Fruit fly (Drosophila melanogaster) whole organism, wandering third instar larva: ENCODE measurements around the gene vret.

Source experiments
- Abd-B ChIP-seq: fragments of >200 bp; optimal IDR thresholded peaks from 2 replicates; lab custom pipeline; 2017; ENCODE audit warnings: missing biosample characterization, missing genetic modification characterization
- Hr78 ChIP-seq: fragments of >200 bp; optimal IDR thresholded peaks from 2 replicates; lab custom pipeline; 2017; ENCODE audit warnings: missing biosample characterization, missing genetic modification characterization
- N ChIP-seq: fragments of >200 bp; optimal IDR thresholded peaks from 2 replicates; lab custom pipeline; 2018; ENCODE audit warnings: missing biosample characterization, missing external identifiers, missing genetic modification characterization
- br ChIP-seq: fragments of 200-800 bp; sonication (Bioruptor generic); optimal IDR thresholded peaks from 2 replicates; lab custom pipeline; 2016; ENCODE audit warnings: missing biosample characterization, missing genetic modification characterization
- psq ChIP-seq: fragments of 200-800 bp; sonication (Bioruptor generic); optimal IDR thresholded peaks from 3 replicates; lab custom pipeline; 2017; ENCODE audit warnings: missing biosample characterization, mild to moderate bottlenecking, missing genetic modification characterization, moderate library complexity
- sage ChIP-seq: fragments of 200-800 bp; sonication (Bioruptor generic); optimal IDR thresholded peaks from 2 replicates; lab custom pipeline; 2016; ENCODE audit warnings: missing biosample characterization, mild to moderate bottlenecking, missing genetic modification characterization
- usp ChIP-seq: fragments of >200 bp; optimal IDR thresholded peaks from 2 replicates; lab custom pipeline; 2017; ENCODE audit warnings: missing biosample characterization, missing genetic modification characterization

DNA sequence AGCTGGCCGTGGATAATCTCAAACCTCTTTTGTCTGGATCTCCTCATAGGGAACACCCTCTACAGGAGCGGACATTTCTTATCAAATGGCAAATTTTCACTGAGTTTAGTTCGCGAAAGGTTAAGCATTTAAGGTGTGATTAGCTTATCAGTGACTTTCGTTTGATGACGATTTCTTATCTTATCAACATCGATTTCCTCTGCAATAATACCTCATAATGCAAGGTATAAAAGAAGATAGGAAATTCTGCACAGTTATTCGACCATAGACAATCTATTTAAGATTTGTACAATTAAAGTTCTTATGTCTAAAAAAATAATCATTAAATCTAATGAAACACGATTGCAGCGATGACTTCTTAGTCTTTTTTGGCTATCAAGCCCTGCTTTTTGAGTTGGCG is 11.6 kb downstream of the vret start, which contains the start of gene Takl2:
- TF ChIP-seq N (GFP tag; lab: Kevin White, UChicago), result no peak
- TF ChIP-seq usp (GFP tag; lab: Kevin White, UChicago), result no peak
- TF ChIP-seq Abd-B (GFP tag; lab: Kevin White, UChicago), result no peak
- no peak for TF ChIP-seq br (GFP tag; lab: Kevin White, UChicago)
- no peak for TF ChIP-seq psq
- no peak for TF ChIP-seq Hr78 (GFP tag; lab: Kevin White, UChicago)
- TF ChIP-seq sage (GFP tag; lab: Kevin White, UChicago), result no peak
